Fruit fly (Drosophila melanogaster): Measurements from ENCODE around the gene CG31223.
A peak's percentile ranks its signal among the peaks of the same experiment; 100 is the strongest.

The CG31223 gene

dm6 chr3R:20830963-20831362 is at the start of gene CG31223:
TSS of gene CG31223 (plus strand) at chr3R:20831127.
- TF ChIP-seq CG31627 (GFP tag; optimal IDR thresholded peaks at IDR 0.05) (no peak), lz (GFP tag; optimal IDR thresholded peaks at IDR 0.05) (no peak), dsx (GFP tag; optimal IDR thresholded peaks at IDR 0.05; ENCODE audit: poor library complexity, severe bottlenecking) (no peak), fd85E (GFP tag; optimal IDR thresholded peaks at IDR 0.05) (no peak), esn (GFP tag; optimal IDR thresholded peaks at IDR 0.05) (no peak), CG32006 (GFP tag; optimal IDR thresholded peaks at IDR 0.05) (no peak), CG3919 (GFP tag; optimal IDR thresholded peaks at IDR 0.05) (no peak), Sox102F (GFP tag; optimal IDR thresholded peaks at IDR 0.05) (no peak), CG11762 (GFP tag; optimal IDR thresholded peaks at IDR 0.05; ENCODE audit: insufficient read depth) (no peak), CG6792 (GFP tag; optimal IDR thresholded peaks at IDR 0.05) (no peak), CG11902 (GFP tag; optimal IDR thresholded peaks at IDR 0.05) (no peak), CG15336 (GFP tag; IDR thresholded peaks at IDR 0.05) (no peak), CG9139 (GFP tag; optimal IDR thresholded peaks at IDR 0.05) (no peak), Hr4 (GFP tag; optimal IDR thresholded peaks at IDR 0.05) (no peak)

dm6 chr3R:20782104-20782654 is 48.7 kb upstream of the CG31223 start:
- peak; percentile 88 for TF ChIP-seq CG3919 (GFP tag; optimal IDR thresholded peaks at IDR 0.05)
- peak; percentile 91 for TF ChIP-seq CG10669 (GFP tag; optimal IDR thresholded peaks at IDR 0.05)
- peak; percentile 85 for TF ChIP-seq Gug (GFP tag; IDR thresholded peaks at IDR 0.05)
- TF ChIP-seq CG8632 (GFP tag; optimal IDR thresholded peaks at IDR 0.05) = peak; percentile 90
- peak; percentile 75 for TF ChIP-seq Sox15 (GFP tag; optimal IDR thresholded peaks at IDR 0.05)
- TF ChIP-seq Lpt (GFP tag; optimal IDR thresholded peaks at IDR 0.05) = peak; percentile 84
- TF ChIP-seq CG6276 (GFP tag; optimal IDR thresholded peaks at IDR 0.05) = peak; percentile 82
- peak; percentile 79 for TF ChIP-seq cyc (GFP tag; optimal IDR thresholded peaks at IDR 0.05)
- peak; percentile 89 for TF ChIP-seq dsx (GFP tag; optimal IDR thresholded peaks at IDR 0.05; ENCODE audit: poor library complexity, severe bottlenecking)
- TF ChIP-seq CG11902 (GFP tag; optimal IDR thresholded peaks at IDR 0.05) = peak; percentile 70
- peak; percentile 79 for TF ChIP-seq CG9139 (GFP tag; optimal IDR thresholded peaks at IDR 0.05)
- TF ChIP-seq esn (GFP tag; optimal IDR thresholded peaks at IDR 0.05) = peak; percentile 87
- TF ChIP-seq CG6792 (GFP tag; optimal IDR thresholded peaks at IDR 0.05) = peak; percentile 86
- TF ChIP-seq CG6163 (GFP tag; IDR thresholded peaks at IDR 0.05) = peak; percentile 88
- TF ChIP-seq fkh (GFP tag; optimal IDR thresholded peaks at IDR 0.05) = no peak
- peak; percentile 78 for TF ChIP-seq CG1621 (tag; optimal IDR thresholded peaks at IDR 0.05)
- peak; percentile 92 for TF ChIP-seq acj6 (GFP tag; optimal IDR thresholded peaks at IDR 0.05)
- peak; percentile 78 for TF ChIP-seq Sox14 (GFP tag; optimal IDR thresholded peaks at IDR 0.05)
- peak; percentile 94 for TF ChIP-seq Ets96B (tag; optimal IDR thresholded peaks at IDR 0.05)
- TF ChIP-seq CG15336 (GFP tag; IDR thresholded peaks at IDR 0.05) = peak; percentile 81
- peak; percentile 81 to 92 for TF ChIP-seq salr (GFP tag; optimal IDR thresholded peaks at IDR 0.05)
- peak; percentile 76 for TF ChIP-seq CG16779 (tag; optimal IDR thresholded peaks at IDR 0.05)
- peak; percentile 74 for TF ChIP-seq Met (GFP tag; optimal IDR thresholded peaks at IDR 0.05)
- TF ChIP-seq fd85E (GFP tag; optimal IDR thresholded peaks at IDR 0.05) = no peak
- TF ChIP-seq OdsH (GFP tag; optimal IDR thresholded peaks at IDR 0.05) = peak; percentile 92
- TF ChIP-seq pdm3 (GFP tag; optimal IDR thresholded peaks at IDR 0.05) = peak; percentile 79
- TF ChIP-seq dac (GFP tag; optimal IDR thresholded peaks at IDR 0.05) = peak; percentile 67
- peak; percentile 64 for TF ChIP-seq Sox102F (GFP tag; optimal IDR thresholded peaks at IDR 0.05)
- TF ChIP-seq CG3032 (tag; optimal IDR thresholded peaks at IDR 0.05) = peak; percentile 96
- peak; percentile 88 for TF ChIP-seq CG6808 (GFP tag; optimal IDR thresholded peaks at IDR 0.05)
- TF ChIP-seq Eip75B (GFP tag; optimal IDR thresholded peaks at IDR 0.05) = peak; percentile 80
- peak; percentile 74 for TF ChIP-seq fd59A (GFP tag; optimal IDR thresholded peaks at IDR 0.05)
- TF ChIP-seq CG8319 (GFP tag; optimal IDR thresholded peaks at IDR 0.05) = peak; percentile 78
- peak; percentile 82 for TF ChIP-seq lz (GFP tag; optimal IDR thresholded peaks at IDR 0.05)
- peak; percentile 19 for TF ChIP-seq Eip93F (GFP tag; optimal IDR thresholded peaks at IDR 0.05)
- TF ChIP-seq svp (GFP tag) = peak; percentile 70
- peak; percentile 91 for TF ChIP-seq spab (GFP tag; optimal IDR thresholded peaks at IDR 0.05)
- peak; percentile 85 to 87 for TF ChIP-seq ss (GFP tag; optimal IDR thresholded peaks at IDR 0.05)
- TF ChIP-seq Smox (GFP tag; optimal IDR thresholded peaks at IDR 0.05) = peak; percentile 68
- TF ChIP-seq CG34406 (GFP tag; optimal IDR thresholded peaks at IDR 0.05) = peak; percentile 87
- peak; percentile 27 for TF ChIP-seq vri (GFP tag; optimal IDR thresholded peaks at IDR 0.05)
- TF ChIP-seq Eip78C (GFP tag) = peak; percentile 94
- TF ChIP-seq eg (GFP tag; IDR thresholded peaks at IDR 0.05) = peak; percentile 88
- TF ChIP-seq CG11294 (GFP tag; IDR thresholded peaks at IDR 0.05) = peak; percentile 75
